Fruit fly (Drosophila melanogaster): ENCODE results near the gene CG14322.
A peak's percentile ranks its signal among the peaks of the same experiment; 100 is the strongest.

The CG14322 gene

dm6 chr3R:17703691-17704537 is 56.4 kb downstream of the CG14322 start (continued):
- no peak for TF ChIP-seq prd (optimal IDR thresholded peaks at IDR 0.05)
- TF ChIP-seq prd (GFP tag; IDR thresholded peaks at IDR 0.05), result peak; percentile 99
- TF ChIP-seq CG7839 (tag; optimal IDR thresholded peaks at IDR 0.05), result peak; percentile 99
- TF ChIP-seq tna (GFP tag; IDR thresholded peaks at IDR 0.05; ENCODE audit: partially characterized antibody), result no peak
- peak; percentile 96 for TF ChIP-seq CG12299 (tag; optimal IDR thresholded peaks at IDR 0.05)
- TF ChIP-seq dpn (GFP tag; optimal IDR thresholded peaks at IDR 0.05), result peak; percentile 99
- peak; percentile 95 for TF ChIP-seq gt (GFP tag; IDR thresholded peaks at IDR 0.05)
- peak; percentile 99 for TF ChIP-seq chm (GFP tag; IDR thresholded peaks at IDR 0.05)
- TF ChIP-seq Chrac-16 (GFP tag; optimal IDR thresholded peaks at IDR 0.05), result peak; percentile 99
- peak; percentile 99 for TF ChIP-seq CG1602 (GFP tag; optimal IDR thresholded peaks at IDR 0.05)
- TF ChIP-seq Xbp1 (GFP tag; optimal IDR thresholded peaks at IDR 0.05), result peak; percentile 99
- TF ChIP-seq toy (GFP tag; IDR thresholded peaks at IDR 0.05), result peak; percentile 96
- peak; percentile 99 for TF ChIP-seq CG4854 (GFP tag; optimal IDR thresholded peaks at IDR 0.05)
- peak; percentile 99 for TF ChIP-seq Xrp1 (GFP tag; IDR thresholded peaks at IDR 0.05)
- peak; percentile 98 for TF ChIP-seq Nf-YA (GFP tag; IDR thresholded peaks at IDR 0.05)
- TF ChIP-seq CG6791 (GFP tag; IDR thresholded peaks at IDR 0.05; ENCODE audit: partially characterized antibody), result no peak
- TF ChIP-seq trem (tag; optimal IDR thresholded peaks at IDR 0.05), result peak; percentile 96
- TF ChIP-seq Sin3A (optimal IDR thresholded peaks at IDR 0.05), result no peak
- TF ChIP-seq B-H1 (GFP tag; IDR thresholded peaks at IDR 0.05), result peak; percentile 99
- TF ChIP-seq ERR (GFP tag; optimal IDR thresholded peaks at IDR 0.05), result peak; percentile 98
- peak; percentile 99 for TF ChIP-seq Aef1 (GFP tag; IDR thresholded peaks at IDR 0.05)
- TF ChIP-seq NC2α (GFP tag; optimal IDR thresholded peaks at IDR 0.05), result peak; percentile 99
- TF ChIP-seq luna (GFP tag; optimal IDR thresholded peaks at IDR 0.05), result peak; percentile 98
- TF ChIP-seq jigr1 (GFP tag; IDR thresholded peaks at IDR 0.05), result peak; percentile 97
- peak; percentile 86 for TF ChIP-seq Nf-YC (tag; optimal IDR thresholded peaks at IDR 0.05)
- peak; percentile 93 for TF ChIP-seq CG3163 (GFP tag; optimal IDR thresholded peaks at IDR 0.05)
- peak; percentile 99 for TF ChIP-seq nmo (GFP tag; optimal IDR thresholded peaks at IDR 0.05)
- peak; percentile 99 for TF ChIP-seq stc (GFP tag; IDR thresholded peaks at IDR 0.05)
- TF ChIP-seq CG6689 (GFP tag; IDR thresholded peaks at IDR 0.05), result peak; percentile 99
- peak; percentile 91 for TF ChIP-seq Adf1 (GFP tag; IDR thresholded peaks at IDR 0.05)
- peak; percentile 99 for TF ChIP-seq slou (GFP tag; optimal IDR thresholded peaks at IDR 0.05)
- TF ChIP-seq Hmx (GFP tag; optimal IDR thresholded peaks at IDR 0.05), result peak; percentile 94
- peak; percentile 99 for TF ChIP-seq CG12391 (tag; optimal IDR thresholded peaks at IDR 0.05)
- TF ChIP-seq zen2 (GFP tag; IDR thresholded peaks at IDR 0.05; ENCODE audit: partially characterized antibody), result no peak
- peak; percentile 98 for TF ChIP-seq Vsx1 (GFP tag; optimal IDR thresholded peaks at IDR 0.05)
- peak; percentile 72 for TF ChIP-seq Sry-β (GFP tag; optimal IDR thresholded peaks at IDR 0.05)
- TF ChIP-seq CG12744 (GFP tag; optimal IDR thresholded peaks at IDR 0.05), result peak; percentile 99
- TF ChIP-seq CG17612 (GFP tag; IDR thresholded peaks at IDR 0.05), result peak; percentile 98
- peak; percentile 98 for TF ChIP-seq dm (GFP tag; optimal IDR thresholded peaks at IDR 0.05)
- peak; percentile 99 for TF ChIP-seq Mad (GFP tag; optimal IDR thresholded peaks at IDR 0.05)
- no peak for TF ChIP-seq unc-4 (GFP tag; IDR thresholded peaks at IDR 0.05; ENCODE audit: partially characterized antibody)
- TF ChIP-seq mirr (GFP tag; optimal IDR thresholded peaks at IDR 0.05), result peak; percentile 68
- peak; percentile 84 for TF ChIP-seq CG15696 (tag; optimal IDR thresholded peaks at IDR 0.05)
- TF ChIP-seq CG10147 (GFP tag; optimal IDR thresholded peaks at IDR 0.05), result peak; percentile 97
- TF ChIP-seq CG12659 (GFP tag; optimal IDR thresholded peaks at IDR 0.05), result peak; percentile 99
- peak; percentile 99 for TF ChIP-seq gsb-n (tag; optimal IDR thresholded peaks at IDR 0.05)
- peak; percentile 99 for TF ChIP-seq Hr51 (GFP tag; optimal IDR thresholded peaks at IDR 0.05)
- TF ChIP-seq nom (GFP tag; optimal IDR thresholded peaks at IDR 0.05), result peak; percentile 99
- peak; percentile 98 for TF ChIP-seq Fer1 (GFP tag; optimal IDR thresholded peaks at IDR 0.05)
